Fruit fly (Drosophila melanogaster) S2 (cell line): ENCODE measurements around the gene ChLD3.

Experiments
- CG8478 ChIP-seq: fragments of >200 bp; optimal IDR thresholded peaks from 2 replicates; lab custom pipeline; 2018
- CTCF ChIP-seq, 2 experiments: fragments of >200 bp; optimal IDR thresholded peaks; 2 replicates each; lab custom pipeline; 2018

dm6 chr2L:16689800-16690618, 48.6 kb upstream of the ChLD3 start:
- TF ChIP-seq CG8478 (lab: Kevin White, UChicago) (no peak), CTCF (optimal IDR thresholded peaks at IDR 0.05; lab: Kevin White, UChicago) (no peak)
